Worm (Caenorhabditis elegans): ENCODE measurements around the gene ZC513.3.

DNA sequence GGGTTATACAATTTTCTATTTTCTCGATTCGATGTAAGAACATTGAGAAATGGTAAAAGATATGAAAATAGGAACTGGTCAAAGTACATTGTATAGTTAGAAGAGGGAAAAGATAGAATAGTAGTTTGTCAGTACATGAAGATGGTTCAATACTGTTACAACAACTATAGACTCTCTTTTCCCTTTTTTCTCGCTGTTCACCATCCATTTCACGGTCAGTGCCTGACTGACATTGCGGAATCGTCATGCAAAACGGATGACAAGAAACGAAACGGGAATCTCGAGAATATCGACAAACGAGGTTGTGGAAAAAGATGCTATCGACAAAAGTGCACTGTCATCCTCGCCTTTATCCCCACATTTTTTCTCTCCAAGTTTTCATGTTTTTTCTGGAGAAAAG lies 3.1 kb upstream of the ZC513.3 start:
- TF ChIP-seq snpc-4 (tag; optimal IDR thresholded peaks at IDR 0.05) (no peak), zip-11 (GFP tag; IDR thresholded peaks at IDR 0.05) (no peak), mdl-1 (tag; optimal IDR thresholded peaks at IDR 0.05) (no peak), nhr-11 (tag; optimal IDR thresholded peaks at IDR 0.05) (no peak), ztf-11 (tag; optimal IDR thresholded peaks at IDR 0.05) (no peak), pha-4 (GFP tag; IDR thresholded peaks at IDR 0.05) (no peak), pha-4 (tag; optimal IDR thresholded peaks at IDR 0.05) (no peak), lir-3 (tag; optimal IDR thresholded peaks at IDR 0.05) (no peak), mep-1 (tag; optimal IDR thresholded peaks at IDR 0.05) (no peak), mes-2 (tag; optimal IDR thresholded peaks at IDR 0.05; ENCODE audit: poor library complexity, severe bottlenecking) (no peak), R02D3.7 (tag; optimal IDR thresholded peaks at IDR 0.05) (no peak)
